Worm (Caenorhabditis elegans) whole organism, L4 larva: ENCODE measurements around the gene C46F11.5.

Experiments used
- F37D6.2 ChIP-seq: sonication (generic microtip); optimal IDR thresholded peaks from 2 replicates; lab custom pipeline; 2016; ENCODE audit warnings: mild to moderate bottlenecking, missing genetic modification characterization, missing compliant biosample characterization
- ZK546.5 ChIP-seq, 2 experiments: sonication (generic microtip); optimal IDR thresholded peaks; 2 replicates each; lab custom pipeline; 2017; ENCODE audit warnings: missing biosample characterization in 2 of 2, missing genetic modification characterization in 2 of 2
- ama-1 ChIP-seq: fragments of 150-350 bp; optimal IDR thresholded peaks from 2 replicates; lab custom pipeline; 2014; ENCODE audit warnings: inconsistent platforms, mixed read lengths
- daf-12 ChIP-seq: fragments of 150-350 bp; optimal IDR thresholded peaks from 2 replicates; lab custom pipeline; 2014; ENCODE audit warnings: missing biosample characterization, missing genetic modification reagents, missing genetic modification characterization
- egl-27 ChIP-seq: sonication (generic microtip); optimal IDR thresholded peaks from 3 replicates; lab custom pipeline; 2017; ENCODE audit warnings: missing biosample characterization, missing genetic modification reagents, missing genetic modification characterization
- nhr-11 ChIP-seq: fragments of 150-350 bp; optimal IDR thresholded peaks from 2 replicates; lab custom pipeline; 2014; ENCODE audit warnings: missing biosample characterization, missing genetic modification characterization
- nhr-237 ChIP-seq: sonication (generic microtip); optimal IDR thresholded peaks from 2 replicates; lab custom pipeline; 2017; ENCODE audit warnings: missing biosample characterization, missing genetic modification characterization
- nhr-28 ChIP-seq: fragments of 150-350 bp; optimal IDR thresholded peaks from 2 replicates; lab custom pipeline; 2014; ENCODE audit warnings: missing biosample characterization, missing genetic modification characterization
- skn-1 ChIP-seq: fragments of 150-350 bp; optimal IDR thresholded peaks from 2 replicates; lab custom pipeline; 2014; ENCODE audit warnings: missing biosample characterization, missing genetic modification characterization
- tra-1 ChIP-seq: fragments of 200-800 bp; sonication (Bioruptor generic); IDR thresholded peaks from 2 replicates; pipeline ENCODE4 v1.3.6; 2022; ENCODE audit warnings: missing genetic modification reagents, missing genetic modification characterization, missing compliant biosample characterization
- unc-39 ChIP-seq: sonication (generic microtip); optimal IDR thresholded peaks from 2 replicates; lab custom pipeline; 2017; ENCODE audit warnings: missing biosample characterization, missing genetic modification characterization
- ztf-11 ChIP-seq: fragments of 150-350 bp; optimal IDR thresholded peaks from 2 replicates; lab custom pipeline; 2014; ENCODE audit warnings: missing biosample characterization, missing genetic modification characterization

DNA sequence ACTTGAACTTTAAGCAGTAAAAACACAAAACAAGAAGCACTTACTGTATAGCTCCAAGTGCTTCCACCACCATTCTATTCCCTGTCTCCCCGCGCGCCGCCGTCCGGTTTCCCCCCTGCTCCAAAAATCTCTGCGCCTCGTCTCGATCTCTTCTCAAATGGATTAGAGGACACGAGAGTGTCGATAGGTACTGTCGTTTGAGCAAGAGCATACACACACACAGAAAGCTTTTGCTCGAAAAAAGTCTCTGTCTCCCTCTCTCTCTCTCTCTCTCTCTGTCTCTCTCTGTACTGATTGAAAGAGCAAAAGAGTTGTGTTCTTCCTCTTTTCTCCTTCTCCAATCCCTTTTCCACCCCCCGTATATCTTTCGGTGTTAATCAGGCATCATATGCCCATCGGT lies 51.7 kb downstream of the C46F11.5 start:
- TF ChIP-seq unc-39 (tag; lab: Kevin White, UChicago) (no peak), ama-1 (lab: Kevin White, UChicago) (no peak), nhr-11 (tag; lab: Kevin White, UChicago) (no peak), F37D6.2 (tag; lab: Kevin White, UChicago) (no peak), ztf-11 (no peak), ZK546.5 (tag; optimal IDR thresholded peaks at IDR 0.05; lab: Kevin White, UChicago) (no peak), tra-1 (GFP tag; lab: Robert Waterston, UW) (no peak), nhr-28 (no peak), egl-27 (no peak), daf-12 (no peak), nhr-237 (tag; lab: Kevin White, UChicago) (no peak), skn-1 (tag; lab: Kevin White, UChicago) (no peak)
